Worm (Caenorhabditis elegans) whole organism, L1 larva: ENCODE measurements around the gene T02B11.9.

ENCODE experiments used
- C04F5.9 ChIP-seq: sonication (generic microtip); optimal IDR thresholded peaks from 2 replicates; lab custom pipeline; 2016; ENCODE audit warnings: missing genetic modification characterization, missing compliant biosample characterization
- C16A3.4 ChIP-seq: fragments of 150-350 bp; optimal IDR thresholded peaks from 2 replicates; lab custom pipeline; 2014; ENCODE audit warnings: missing biosample characterization, missing genetic modification characterization
- aly-2 ChIP-seq: fragments of 150-350 bp; optimal IDR thresholded peaks from 2 replicates; lab custom pipeline; 2014; ENCODE audit warnings: missing biosample characterization, missing genetic modification characterization
- ceh-82 ChIP-seq, 3 experiments: fragments of 150-350 bp in 1 of 3; sonication (generic microtip) in 2 of 3; optimal IDR thresholded peaks; 2 replicates each; lab custom pipeline; 2014 to 2017; ENCODE audit warnings: missing biosample characterization in 3 of 3, missing genetic modification characterization in 3 of 3
- ceh-90 ChIP-seq: sonication (generic microtip); optimal IDR thresholded peaks from 2 replicates; lab custom pipeline; 2016; ENCODE audit warnings: missing genetic modification characterization, missing compliant biosample characterization
- ces-1 ChIP-seq: fragments of 150-350 bp; optimal IDR thresholded peaks from 2 replicates; lab custom pipeline; 2014; ENCODE audit warnings: missing biosample characterization, missing genetic modification reagents, missing genetic modification characterization
- dsc-1 ChIP-seq: sonication (generic microtip); optimal IDR thresholded peaks from 2 replicates; lab custom pipeline; 2016; ENCODE audit warnings: mild to moderate bottlenecking, missing genetic modification characterization, missing compliant biosample characterization
- efl-1 ChIP-seq, 4 experiments: fragments of 150-350 bp; optimal IDR thresholded peaks in 3 of 4; peaks in 1 of 4; 1 replicate in 1 of 4; 2 replicates in 3 of 4; lab custom pipeline; 2014; ENCODE audit warnings: missing biosample characterization in 2 of 4, missing genetic modification characterization in 2 of 4, missing genetic modification reagents in 2 of 4
- egl-13 ChIP-seq: sonication (generic microtip); optimal IDR thresholded peaks from 2 replicates; lab custom pipeline; 2016; ENCODE audit warnings: missing genotype, missing genetic modification reagents, missing genetic modification characterization, missing compliant biosample characterization
- elt-2 ChIP-seq: sonication (generic microtip); optimal IDR thresholded peaks from 2 replicates; lab custom pipeline; 2016; ENCODE audit warnings: missing genetic modification characterization, mild to moderate bottlenecking, inconsistent platforms, missing compliant biosample characterization, missing genetic modification reagents
- fkh-4 ChIP-seq: sonication (generic microtip); optimal IDR thresholded peaks from 2 replicates; lab custom pipeline; 2016; ENCODE audit warnings: missing compliant biosample characterization, missing genetic modification characterization, borderline replicate concordance
- fkh-8 ChIP-seq: sonication (generic microtip); optimal IDR thresholded peaks from 2 replicates; lab custom pipeline; 2016; ENCODE audit warnings: mild to moderate bottlenecking, missing genetic modification characterization, missing compliant biosample characterization
- jun-1 ChIP-seq: fragments of 150-350 bp; optimal IDR thresholded peaks from 2 replicates; lab custom pipeline; 2014; ENCODE audit warnings: missing biosample characterization, missing genetic modification reagents, missing genetic modification characterization
- lin-13 ChIP-seq: fragments of 150-350 bp; optimal IDR thresholded peaks from 2 replicates; lab custom pipeline; 2014; ENCODE audit warnings: missing biosample characterization, missing genetic modification reagents, missing genetic modification characterization
- mef-2 ChIP-seq: fragments of 150-350 bp; optimal IDR thresholded peaks from 2 replicates; lab custom pipeline; 2014; ENCODE audit warnings: missing biosample characterization, missing genetic modification characterization
- nhr-11 ChIP-seq: fragments of 150-350 bp; optimal IDR thresholded peaks from 2 replicates; lab custom pipeline; 2014; ENCODE audit warnings: missing biosample characterization, missing genetic modification characterization
- nhr-19 ChIP-seq: fragments of 200-800 bp; sonication (Bioruptor generic); conservative IDR thresholded peaks from 2 replicates; pipeline ENCODE4 v1.3.6; 2022; ENCODE audit warnings: missing genetic modification characterization, missing compliant biosample characterization
- nhr-77 ChIP-seq: fragments of 150-350 bp; optimal IDR thresholded peaks from 2 replicates; lab custom pipeline; 2014; ENCODE audit warnings: missing biosample characterization, missing genetic modification characterization
- pqm-1 ChIP-seq: sonication (generic microtip); optimal IDR thresholded peaks from 3 replicates; lab custom pipeline; 2017; ENCODE audit warnings: missing biosample characterization, missing genetic modification characterization
- snu-23 ChIP-seq: sonication (generic microtip); optimal IDR thresholded peaks from 2 replicates; lab custom pipeline; 2016; ENCODE audit warnings: missing genetic modification characterization, missing compliant biosample characterization
- sox-4 ChIP-seq: sonication (generic microtip); optimal IDR thresholded peaks from 2 replicates; lab custom pipeline; 2016; ENCODE audit warnings: missing genetic modification characterization, missing compliant biosample characterization
- sup-37 ChIP-seq: fragments of 200-800 bp; sonication (Bioruptor generic); optimal IDR thresholded peaks from 2 replicates; lab custom pipeline; 2018; ENCODE audit warnings: mild to moderate bottlenecking, missing genetic modification characterization, missing compliant biosample characterization
- unc-130 ChIP-seq: fragments of 150-350 bp; optimal IDR thresholded peaks from 2 replicates; lab custom pipeline; 2017; ENCODE audit warnings: missing biosample characterization, missing genetic modification characterization, inconsistent platforms
- unc-62 ChIP-seq: fragments of 150-350 bp; optimal IDR thresholded peaks from 2 replicates; lab custom pipeline; 2014; ENCODE audit warnings: missing biosample characterization, missing genetic modification reagents, missing genetic modification characterization
- unc-86 ChIP-seq: sonication (generic microtip); optimal IDR thresholded peaks from 2 replicates; lab custom pipeline; 2016; ENCODE audit warnings: missing genetic modification characterization, missing compliant biosample characterization
- xbp-1 ChIP-seq: sonication (generic microtip); optimal IDR thresholded peaks from 2 replicates; lab custom pipeline; 2016; ENCODE audit warnings: missing genetic modification characterization, missing compliant biosample characterization

The T02B11.9 gene

ce11 chrV:911474-911873, 35.4 kb downstream of the T02B11.9 start, which contains the start of gene adh-5:
Gene adh-5 (plus strand): TSS chrV:911774.
- no peak for TF ChIP-seq efl-1 (optimal IDR thresholded peaks at IDR 0.05; lab: Kevin White, UChicago)
- peak in 1 of 2 experiments; percentile 11 for TF ChIP-seq efl-1 (GFP tag; optimal IDR thresholded peaks at IDR 0.05 in 1 of 2; lab: Kevin White, UChicago)
- TF ChIP-seq ceh-82 (tag; optimal IDR thresholded peaks at IDR 0.05; lab: Kevin White, UChicago), result no peak

- no peak for TF ChIP-seq C16A3.4 (tag; lab: Kevin White, UChicago)
- TF ChIP-seq aly-2 (tag; lab: Kevin White, UChicago), result no peak
- TF ChIP-seq dsc-1 (tag; lab: Kevin White, UChicago), result no peak
- TF ChIP-seq pqm-1, result no peak
- no peak for TF ChIP-seq sup-37
- no peak for TF ChIP-seq nhr-11
- TF ChIP-seq nhr-19, result no peak
- TF ChIP-seq lin-13 (GFP tag; lab: Kevin White, UChicago), result no peak
- TF ChIP-seq unc-130, result no peak
- no peak for TF ChIP-seq ceh-90
- TF ChIP-seq elt-2 (tag; lab: Kevin White, UChicago), result no peak
- TF ChIP-seq jun-1 (tag; lab: Kevin White, UChicago), result no peak
These were observed 39.7 kb downstream of the T02B11.9 start for ce11 chrV:915716-916115.

- TF ChIP-seq fkh-8 (tag; lab: Kevin White, UChicago) (no peak), mef-2 (tag; lab: Kevin White, UChicago) (no peak), ces-1 (no peak), unc-86 (no peak), sox-4 (no peak), xbp-1 (tag; lab: Kevin White, UChicago) (no peak), nhr-77 (tag; lab: Kevin White, UChicago) (no peak), snu-23 (GFP tag; lab: Kevin White, UChicago) (no peak), egl-13 (tag; lab: Kevin White, UChicago) (no peak), unc-62 (GFP tag; lab: Kevin White, UChicago) (no peak), C04F5.9 (tag; lab: Kevin White, UChicago) (no peak), fkh-4 (tag; lab: Kevin White, UChicago) (no peak)
These were observed 41.4 kb downstream of the T02B11.9 start, which contains the start of gene H24K24.2 for ce11 chrV:917488-917887. Gene H24K24.2 (plus strand): TSS chrV:917788.
